Worm (Caenorhabditis elegans) whole organism, L3 larva: ENCODE measurements around the gene T23F2.2.

Source experiments
- R02D3.7 ChIP-seq: fragments of 150-350 bp; optimal IDR thresholded peaks from 2 replicates; lab custom pipeline; 2014; ENCODE audit warnings: missing biosample characterization, missing genetic modification characterization
- ZK546.5 ChIP-seq: sonication (generic microtip); optimal IDR thresholded peaks from 2 replicates; lab custom pipeline; 2017; ENCODE audit warnings: missing biosample characterization, missing genetic modification characterization
- ama-1 ChIP-seq: fragments of 150-350 bp; optimal IDR thresholded peaks from 2 replicates; lab custom pipeline; 2018
- ceh-28 ChIP-seq: fragments of 150-350 bp; optimal IDR thresholded peaks from 2 replicates; lab custom pipeline; 2014; ENCODE audit warnings: missing biosample characterization, missing genetic modification reagents, missing genetic modification characterization
- ceh-9 ChIP-seq: sonication (generic microtip); optimal IDR thresholded peaks from 2 replicates; lab custom pipeline; 2018; ENCODE audit warnings: missing biosample characterization, missing genetic modification characterization
- daf-12 ChIP-seq: fragments of 150-350 bp; optimal IDR thresholded peaks from 2 replicates; lab custom pipeline; 2014; ENCODE audit warnings: missing biosample characterization, missing genetic modification reagents, missing genetic modification characterization
- egl-27 ChIP-seq: sonication (generic microtip); optimal IDR thresholded peaks from 4 replicates; lab custom pipeline; 2017; ENCODE audit warnings: missing biosample characterization, missing genetic modification reagents, missing genetic modification characterization
- elt-1 ChIP-seq: fragments of 150-350 bp; optimal IDR thresholded peaks from 2 replicates; lab custom pipeline; 2014; ENCODE audit warnings: missing biosample characterization, missing genetic modification characterization
- elt-2 ChIP-seq: sonication (generic microtip); optimal IDR thresholded peaks from 2 replicates; lab custom pipeline; 2016; ENCODE audit warnings: missing genetic modification reagents, mild to moderate bottlenecking, missing genetic modification characterization, missing compliant biosample characterization
- elt-3 ChIP-seq, 3 experiments: fragments of 150-350 bp in 1 of 3; sonication (generic microtip) in 2 of 3; optimal IDR thresholded peaks; 2 replicates in 2 of 3; 4 replicates in 1 of 3; lab custom pipeline; 2014 to 2017; ENCODE audit warnings: missing biosample characterization in 3 of 3, missing genetic modification characterization in 3 of 3
- eor-1 ChIP-seq, 2 experiments: fragments of 150-350 bp; optimal IDR thresholded peaks; 2 replicates each; lab custom pipeline; 2014 to 2018; ENCODE audit warnings: missing biosample characterization in 2 of 2, missing genetic modification characterization in 2 of 2
- fkh-10 ChIP-seq: sonication (generic microtip); optimal IDR thresholded peaks from 2 replicates; lab custom pipeline; 2017; ENCODE audit warnings: missing biosample characterization, missing genetic modification reagents, missing genetic modification characterization
- fos-1 ChIP-seq: fragments of 150-350 bp; optimal IDR thresholded peaks from 2 replicates; lab custom pipeline; 2014; ENCODE audit warnings: missing biosample characterization, missing genetic modification characterization
- lsy-12 ChIP-seq: sonication (generic microtip); optimal IDR thresholded peaks from 2 replicates; lab custom pipeline; 2016; ENCODE audit warnings: mild to moderate bottlenecking, missing genetic modification characterization, missing compliant biosample characterization
- mdl-1 ChIP-seq: fragments of 150-350 bp; optimal IDR thresholded peaks from 2 replicates; lab custom pipeline; 2014; ENCODE audit warnings: missing biosample characterization, missing genetic modification characterization
- mml-1 ChIP-seq: fragments of 150-350 bp; sonication (generic microtip); optimal IDR thresholded peaks from 3 replicates; lab custom pipeline; 2014; ENCODE audit warnings: missing biosample characterization, missing genetic modification characterization
- nfya-1 ChIP-seq: sonication (generic microtip); optimal IDR thresholded peaks from 2 replicates; lab custom pipeline; 2017; ENCODE audit warnings: missing genetic modification characterization, mild to moderate bottlenecking, missing compliant biosample characterization, antibody characterized with exemption, moderate library complexity; ENCODE audit not compliant: insufficient read depth
- nhr-11 ChIP-seq: fragments of 150-350 bp; optimal IDR thresholded peaks from 2 replicates; lab custom pipeline; 2014; ENCODE audit warnings: missing biosample characterization, missing genetic modification characterization
- nhr-23 ChIP-seq: fragments of 150-350 bp; optimal IDR thresholded peaks from 2 replicates; lab custom pipeline; 2014; ENCODE audit warnings: missing biosample characterization, missing genetic modification reagents, missing genetic modification characterization
- nhr-237 ChIP-seq: fragments of 150-350 bp; optimal IDR thresholded peaks from 2 replicates; lab custom pipeline; 2014; ENCODE audit warnings: missing biosample characterization, missing genetic modification characterization
- nhr-25 ChIP-seq: sonication (generic microtip); optimal IDR thresholded peaks from 2 replicates; lab custom pipeline; 2017; ENCODE audit warnings: missing biosample characterization, missing genetic modification characterization
- nhr-43 ChIP-seq: sonication (generic microtip); optimal IDR thresholded peaks from 2 replicates; lab custom pipeline; 2016; ENCODE audit warnings: mild to moderate bottlenecking, missing genetic modification characterization, missing compliant biosample characterization; ENCODE audit not compliant: poor library complexity, severe bottlenecking
- nhr-67 ChIP-seq: fragments of 150-350 bp; optimal IDR thresholded peaks from 2 replicates; lab custom pipeline; 2014; ENCODE audit warnings: missing biosample characterization, missing genetic modification characterization
- nhr-76 ChIP-seq: fragments of 150-350 bp; sonication (generic microtip); optimal IDR thresholded peaks from 5 replicates; lab custom pipeline; 2014; ENCODE audit warnings: missing biosample characterization, missing genetic modification characterization
- nhr-77 ChIP-seq: fragments of 150-350 bp; optimal IDR thresholded peaks from 2 replicates; lab custom pipeline; 2014; ENCODE audit warnings: missing biosample characterization, missing genetic modification characterization
- pha-4 ChIP-seq: fragments of 150-350 bp; optimal IDR thresholded peaks from 2 replicates; lab custom pipeline; 2014; ENCODE audit warnings: missing biosample characterization, missing genetic modification reagents, missing genetic modification characterization
- pqm-1 ChIP-seq: fragments of 150-350 bp; optimal IDR thresholded peaks from 2 replicates; lab custom pipeline; 2017; ENCODE audit warnings: missing biosample characterization, missing genetic modification characterization, inconsistent platforms
- skn-1 ChIP-seq: fragments of 150-350 bp; optimal IDR thresholded peaks from 2 replicates; lab custom pipeline; 2014; ENCODE audit warnings: missing biosample characterization, missing genetic modification characterization
- snpc-4 ChIP-seq: fragments of 150-350 bp; optimal IDR thresholded peaks from 2 replicates; lab custom pipeline; 2014; ENCODE audit warnings: missing biosample characterization, missing genetic modification characterization
- tbx-2 ChIP-seq: sonication (generic microtip); optimal IDR thresholded peaks from 2 replicates; lab custom pipeline; 2016; ENCODE audit warnings: mild to moderate bottlenecking, missing genetic modification characterization, missing compliant biosample characterization

Gene T23F2.2

ce11 chrX:5524260-5524659, 19.2 kb upstream of the T23F2.2 start:
- TF ChIP-seq nhr-25 (tag; lab: Kevin White, UChicago) (peak; percentile 72), elt-3 (tag; optimal IDR thresholded peaks at IDR 0.05; lab: Kevin White, UChicago) (peak in 1 of 3 experiments; percentile 0), pqm-1 (tag; lab: Kevin White, UChicago) (peak; percentile 82), nhr-67 (no peak), lsy-12 (tag; lab: Kevin White, UChicago) (peak; percentile 26), elt-2 (peak; percentile 96), nhr-237 (no peak), elt-1 (no peak), ceh-28 (tag; lab: Kevin White, UChicago) (no peak), nhr-23 (tag; lab: Kevin White, UChicago) (peak; percentile 28), skn-1 (tag; lab: Kevin White, UChicago) (no peak)

DNA sequence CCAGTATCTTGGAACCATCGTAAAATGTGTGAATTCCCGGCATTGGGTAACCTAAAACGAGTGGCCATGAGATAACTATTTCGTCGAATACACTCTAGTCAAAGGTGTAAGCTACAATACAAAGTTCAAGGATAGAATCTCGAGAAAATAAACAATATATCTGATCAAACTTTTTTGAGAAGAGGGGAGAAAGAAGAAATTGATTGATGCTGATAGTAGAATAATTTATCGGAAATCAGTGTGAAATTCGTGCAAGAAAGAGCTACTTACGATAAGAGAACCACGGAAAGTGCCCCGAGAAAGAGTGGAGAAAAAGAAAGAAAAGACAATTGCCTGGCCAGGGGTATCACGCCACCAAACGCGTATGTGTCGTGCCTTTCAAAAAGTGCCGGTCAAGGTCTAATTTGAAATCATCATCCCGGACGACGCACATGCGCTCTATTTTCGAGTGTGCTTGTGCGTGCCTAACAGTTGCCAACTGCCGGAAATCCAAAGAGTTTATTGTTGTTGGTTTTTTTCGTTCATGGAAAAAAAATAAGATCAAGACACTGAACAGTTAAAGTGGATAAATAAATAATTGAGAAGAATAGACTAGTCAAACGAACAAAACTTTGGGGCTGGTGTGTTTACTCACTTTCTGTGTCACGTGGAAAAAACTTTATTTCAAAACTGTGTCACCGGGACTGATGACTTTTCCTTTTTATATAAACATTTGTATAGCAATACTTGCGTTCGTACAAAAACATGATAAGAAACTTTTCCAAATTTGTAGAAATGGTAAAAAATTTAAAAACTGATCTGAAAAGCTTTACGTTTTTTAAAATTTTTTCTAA, 17.9 kb upstream of the T23F2.2 start, which contains the start of gene mboa-3:
TSS of gene mboa-3 (minus strand) at position 51 of the 833 bp plus-strand sequence.
- no peak for TF ChIP-seq R02D3.7 (tag; lab: Kevin White, UChicago)
- TF ChIP-seq nhr-23 (tag; lab: Kevin White, UChicago) = no peak
- TF ChIP-seq nhr-25 (tag; lab: Kevin White, UChicago) = no peak
- no peak for TF ChIP-seq ZK546.5
- no peak for TF ChIP-seq mml-1 (tag; lab: Kevin White, UChicago)
- TF ChIP-seq ceh-9 = no peak
- no peak for TF ChIP-seq ama-1
- TF ChIP-seq pha-4 (tag; lab: Kevin White, UChicago) = peak; percentile 92
- peak; percentile 66 for TF ChIP-seq pqm-1 (tag; lab: Kevin White, UChicago)
- peak; percentile 88 for TF ChIP-seq elt-2

- TF ChIP-seq nhr-23 (tag; lab: Kevin White, UChicago) (peak; percentile 26), pha-4 (tag; lab: Kevin White, UChicago) (peak; percentile 18), nhr-43 (tag; lab: Kevin White, UChicago) (peak; percentile 1), nhr-76 (tag; lab: Kevin White, UChicago) (no peak), ZK546.5 (no peak), elt-2 (peak; percentile 17)
Measured at ce11 chrX:5519567-5519966, 14.5 kb upstream of the T23F2.2 start.

DNA sequence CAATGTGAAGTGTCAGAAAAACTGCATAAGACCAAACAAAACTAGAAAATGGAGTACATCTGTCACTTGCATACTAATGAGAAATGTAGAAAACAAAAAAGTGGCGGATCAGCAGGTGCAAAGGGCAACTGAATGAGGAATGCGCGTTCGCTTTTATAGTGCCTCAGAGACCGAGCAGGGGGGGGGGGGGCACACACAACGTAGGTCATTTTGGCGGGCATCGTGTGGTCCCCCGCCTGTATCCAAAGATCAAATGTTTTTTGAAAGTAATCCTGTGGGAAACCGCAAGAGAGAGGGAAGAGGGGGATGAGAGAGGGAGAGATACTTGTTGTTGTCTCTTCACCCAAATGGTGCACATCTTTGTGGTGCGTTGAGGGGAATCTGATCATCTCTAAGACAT, 13.3 kb upstream of the T23F2.2 start:
- TF ChIP-seq eor-1 (tag; optimal IDR thresholded peaks at IDR 0.05; lab: Kevin White, UChicago) = no peak
- no peak for TF ChIP-seq nfya-1
- no peak for TF ChIP-seq nhr-43 (tag; lab: Kevin White, UChicago)
- TF ChIP-seq snpc-4 (tag; lab: Kevin White, UChicago) = no peak
- no peak for TF ChIP-seq nhr-237
- no peak for TF ChIP-seq fos-1 (tag; lab: Kevin White, UChicago)
- no peak for TF ChIP-seq elt-3 (tag; optimal IDR thresholded peaks at IDR 0.05; lab: Kevin White, UChicago)
- no peak for TF ChIP-seq egl-27 (tag; lab: Kevin White, UChicago)
- TF ChIP-seq pqm-1 (tag; lab: Kevin White, UChicago) = no peak
- no peak for TF ChIP-seq nhr-77 (tag; lab: Kevin White, UChicago)
- no peak for TF ChIP-seq fkh-10

ce11 chrX:5517844-5518243, 12.8 kb upstream of the T23F2.2 start:
- TF ChIP-seq nfya-1 (peak; percentile 7), tbx-2 (no peak), mdl-1 (no peak), nhr-67 (no peak), nhr-25 (tag; lab: Kevin White, UChicago) (peak; percentile 67)
- TF ChIP-seq, all 47 proteins: peak for 2

ce11 chrX:5517063-5517462, 12.0 kb upstream of the T23F2.2 start, which contains the start of gene T23F2.5:
Gene T23F2.5, minus strand, starts transcription at chrX:5517163.
- TF ChIP-seq nhr-11 (tag; lab: Kevin White, UChicago) (peak; percentile 19), daf-12 (tag; lab: Kevin White, UChicago) (no peak), R02D3.7 (tag; lab: Kevin White, UChicago) (no peak)
